Fruit fly (Drosophila melanogaster) whole organism, embryonic: Measurements from ENCODE around the gene HIP-R.

Experiments used
- CG11560 ChIP-seq: fragments of 200-800 bp; sonication (Bioruptor generic); IDR thresholded peaks from 3 replicates; pipeline ENCODE4 v1.3.6; 2022; ENCODE audit warnings: missing biosample characterization, missing genetic modification characterization
- CG13624 ChIP-seq: fragments of 200-800 bp; sonication (Bioruptor generic); optimal IDR thresholded peaks from 2 replicates; lab custom pipeline; 2016; ENCODE audit warnings: missing biosample characterization, missing genetic modification characterization
- CG14667 ChIP-seq: fragments of 200-800 bp; sonication (Bioruptor generic); IDR thresholded peaks from 2 replicates; pipeline ENCODE4 v1.3.6; 2022; ENCODE audit warnings: missing biosample characterization, missing genetic modification characterization
- CG15073 ChIP-seq: fragments of 200-800 bp; sonication (Bioruptor generic); optimal IDR thresholded peaks from 2 replicates; lab custom pipeline; 2016; ENCODE audit warnings: missing biosample characterization, missing genetic modification characterization
- CG1529 ChIP-seq: fragments of 200-800 bp; sonication (Bioruptor generic); optimal IDR thresholded peaks from 3 replicates; lab custom pipeline; 2018; ENCODE audit warnings: missing biosample characterization, missing genetic modification characterization
- CG15601 ChIP-seq: fragments of 200-800 bp; sonication (Bioruptor generic); optimal IDR thresholded peaks from 3 replicates; lab custom pipeline; 2019; ENCODE audit warnings: missing biosample characterization, mild to moderate bottlenecking, missing genetic modification characterization, moderate library complexity
- CG17328 ChIP-seq: fragments of 200-800 bp; sonication (Bioruptor generic); IDR thresholded peaks from 2 replicates; pipeline ENCODE4 v1.3.6; 2022; ENCODE audit warnings: missing biosample characterization, missing genetic modification characterization
- CG17612 ChIP-seq: fragments of 200-800 bp; sonication (Bioruptor generic); IDR thresholded peaks from 2 replicates; pipeline ENCODE4 v1.3.6; 2022; ENCODE audit warnings: missing biosample characterization, missing genetic modification characterization
- CG17912 ChIP-seq: fragments of 200-800 bp; sonication (Bioruptor generic); optimal IDR thresholded peaks from 2 replicates; lab custom pipeline; 2018; ENCODE audit warnings: missing biosample characterization, mild to moderate bottlenecking, missing genetic modification characterization
- CG1792 ChIP-seq: fragments of 200-800 bp; sonication (Bioruptor generic); optimal IDR thresholded peaks from 2 replicates; lab custom pipeline; 2016; ENCODE audit warnings: missing biosample characterization, missing genetic modification characterization
- CG2129 ChIP-seq: fragments of 200-800 bp; sonication (Bioruptor generic); IDR thresholded peaks from 2 replicates; pipeline ENCODE4 v1.3.6; 2022; ENCODE audit warnings: missing biosample characterization, missing genetic modification characterization; ENCODE audit not compliant: partially characterized antibody
- CG31365 ChIP-seq: fragments of 200-800 bp; sonication (Bioruptor generic); optimal IDR thresholded peaks from 2 replicates; lab custom pipeline; 2018; ENCODE audit warnings: missing biosample characterization, mild to moderate bottlenecking, missing genetic modification characterization
- CG32772 ChIP-seq: fragments of 200-800 bp; sonication (Bioruptor generic); IDR thresholded peaks from 2 replicates; pipeline ENCODE4 v1.3.6; 2022; ENCODE audit warnings: missing biosample characterization, missing genetic modification characterization
- CG34224 ChIP-seq: fragments of 200-800 bp; sonication (Bioruptor generic); IDR thresholded peaks from 3 replicates; pipeline ENCODE4 v1.3.6; 2022; ENCODE audit warnings: missing biosample characterization, missing genetic modification characterization; ENCODE audit not compliant: partially characterized antibody
- CG34376 ChIP-seq: fragments of 200-800 bp; sonication (Bioruptor generic); optimal IDR thresholded peaks from 2 replicates; lab custom pipeline; 2018; ENCODE audit warnings: missing biosample characterization, mild to moderate bottlenecking, missing genetic modification characterization
- CG3847 ChIP-seq: fragments of 200-800 bp; sonication (Bioruptor generic); IDR thresholded peaks from 2 replicates; pipeline ENCODE4 v1.3.6; 2022; ENCODE audit warnings: missing biosample characterization, missing genetic modification characterization
- CG3995 ChIP-seq: fragments of 200-800 bp; sonication (Bioruptor generic); optimal IDR thresholded peaks from 3 replicates; lab custom pipeline; 2016; ENCODE audit warnings: missing biosample characterization, missing genetic modification characterization
- CG6175 ChIP-seq: fragments of 200-800 bp; sonication (Bioruptor generic); IDR thresholded peaks from 3 replicates; pipeline ENCODE4 v1.3.6; 2022; ENCODE audit warnings: missing biosample characterization, missing genetic modification characterization
- CG7271 ChIP-seq: fragments of 200-800 bp; sonication (Bioruptor generic); optimal IDR thresholded peaks from 2 replicates; lab custom pipeline; 2018; ENCODE audit warnings: missing biosample characterization, mild to moderate bottlenecking, missing genetic modification characterization, moderate library complexity
- CG7357 ChIP-seq: fragments of 200-800 bp; sonication (Bioruptor generic); IDR thresholded peaks from 3 replicates; pipeline ENCODE4 v1.3.6; 2022; ENCODE audit warnings: missing biosample characterization, missing genetic modification characterization
- CG7372 ChIP-seq: fragments of 200-800 bp; sonication (Bioruptor generic); IDR thresholded peaks from 2 replicates; pipeline ENCODE4 v1.3.6; 2022; ENCODE audit warnings: missing biosample characterization, missing genetic modification characterization
- CG7556 ChIP-seq: fragments of 200-800 bp; sonication (Bioruptor generic); optimal IDR thresholded peaks from 2 replicates; lab custom pipeline; 2017; ENCODE audit warnings: missing biosample characterization, mild to moderate bottlenecking, missing genetic modification characterization
- CG7963 ChIP-seq: fragments of 200-800 bp; sonication (Bioruptor generic); IDR thresholded peaks from 3 replicates; pipeline ENCODE4 v1.3.6; 2022; ENCODE audit warnings: missing biosample characterization, missing genetic modification characterization; ENCODE audit not compliant: partially characterized antibody
- CkIIα-i1 ChIP-seq: fragments of 200-800 bp; sonication (Bioruptor generic); IDR thresholded peaks from 2 replicates; pipeline ENCODE4 v1.3.6; 2022; ENCODE audit warnings: missing biosample characterization, missing genetic modification characterization
- GATAe ChIP-seq: fragments of 200-800 bp; sonication (Bioruptor generic); conservative IDR thresholded peaks from 2 replicates; pipeline ENCODE4 v1.3.6; 2022; ENCODE audit warnings: missing biosample characterization, missing genetic modification characterization
- MESR4 ChIP-seq: fragments of 200-800 bp; sonication (Bioruptor generic); optimal IDR thresholded peaks from 2 replicates; lab custom pipeline; 2018; ENCODE audit warnings: missing biosample characterization, mild to moderate bottlenecking, missing genetic modification characterization, moderate library complexity
- Mrtf ChIP-seq: fragments of 200-800 bp; sonication (Bioruptor generic); IDR thresholded peaks from 3 replicates; pipeline ENCODE4 v1.3.6; 2022; ENCODE audit warnings: missing biosample characterization, missing genetic modification characterization
- NC2α ChIP-seq: fragments of 200-800 bp; sonication (Bioruptor generic); optimal IDR thresholded peaks from 2 replicates; lab custom pipeline; 2016; ENCODE audit warnings: missing biosample characterization, missing genetic modification characterization
- NC2β ChIP-seq: fragments of 200-800 bp; sonication (Bioruptor generic); optimal IDR thresholded peaks from 2 replicates; lab custom pipeline; 2016; ENCODE audit warnings: missing biosample characterization, missing genetic modification characterization
- Sox100B ChIP-seq: fragments of 200-800 bp; sonication (Bioruptor generic); optimal IDR thresholded peaks from 3 replicates; lab custom pipeline; 2018; ENCODE audit warnings: missing biosample characterization, mild to moderate bottlenecking, missing genetic modification characterization
- Trl ChIP-seq, 3 experiments: fragments of >200 bp in 2 of 3; fragments of 200-800 bp in 1 of 3; sonication (Bioruptor generic) in 1 of 3; optimal IDR thresholded peaks; 2 replicates in 1 of 3; 3 replicates in 2 of 3; lab custom pipeline; 2016 to 2017; ENCODE audit warnings: missing biosample characterization in 1 of 3, missing genetic modification characterization in 1 of 3
- cato ChIP-seq: fragments of 200-800 bp; sonication (Bioruptor generic); optimal IDR thresholded peaks from 2 replicates; lab custom pipeline; 2016; ENCODE audit warnings: missing biosample characterization, missing genetic modification characterization, borderline replicate concordance
- cg ChIP-seq: fragments of 200-800 bp; sonication (Bioruptor generic); optimal IDR thresholded peaks from 3 replicates; lab custom pipeline; 2019; ENCODE audit warnings: missing biosample characterization, mild to moderate bottlenecking, missing genetic modification characterization, moderate library complexity
- eve ChIP-seq, 2 experiments: fragments of >200 bp; optimal IDR thresholded peaks; 2 replicates each; lab custom pipeline; 2017; ENCODE audit warnings: missing biosample characterization in 2 of 2, missing genetic modification characterization in 2 of 2
- fd102C ChIP-seq: fragments of 200-800 bp; sonication (Bioruptor generic); optimal IDR thresholded peaks from 2 replicates; lab custom pipeline; 2018; ENCODE audit warnings: missing biosample characterization, mild to moderate bottlenecking, missing genetic modification characterization, moderate library complexity
- fd3F ChIP-seq: fragments of 200-800 bp; sonication (Bioruptor generic); optimal IDR thresholded peaks from 2 replicates; lab custom pipeline; 2018; ENCODE audit warnings: missing biosample characterization, mild to moderate bottlenecking, missing genetic modification characterization, moderate library complexity
- jigr1 ChIP-seq: fragments of 200-800 bp; sonication (Bioruptor generic); IDR thresholded peaks from 3 replicates; pipeline ENCODE4 v1.3.6; 2022; ENCODE audit warnings: missing biosample characterization, missing genetic modification characterization
- kni ChIP-seq: fragments of 200-800 bp; sonication (Bioruptor generic); optimal IDR thresholded peaks from 3 replicates; lab custom pipeline; 2017; ENCODE audit warnings: mild to moderate bottlenecking, missing biosample characterization, missing genetic modification reagents, missing genetic modification characterization
- lbe ChIP-seq: fragments of 200-800 bp; sonication (Bioruptor generic); optimal IDR thresholded peaks from 2 replicates; lab custom pipeline; 2016; ENCODE audit warnings: missing biosample characterization, mild to moderate bottlenecking, missing genetic modification characterization
- lmd ChIP-seq: fragments of 200-800 bp; sonication (Bioruptor generic); IDR thresholded peaks from 2 replicates; pipeline ENCODE4 v1.3.6; 2022; ENCODE audit warnings: missing biosample characterization, missing genetic modification characterization
- mirr ChIP-seq: fragments of 200-800 bp; sonication (Bioruptor generic); optimal IDR thresholded peaks from 3 replicates; lab custom pipeline; 2018; ENCODE audit warnings: missing biosample characterization, mild to moderate bottlenecking, missing genetic modification characterization
- nau ChIP-seq: fragments of 200-800 bp; sonication (Bioruptor generic); optimal IDR thresholded peaks from 3 replicates; lab custom pipeline; 2017; ENCODE audit warnings: missing biosample characterization, mild to moderate bottlenecking, missing genetic modification characterization, missing genetic modification reagents
- pb ChIP-seq: fragments of 200-800 bp; sonication (Bioruptor generic); optimal IDR thresholded peaks from 3 replicates; lab custom pipeline; 2016; ENCODE audit warnings: missing biosample characterization, missing genetic modification characterization
- pfk ChIP-seq: fragments of 200-800 bp; sonication (Bioruptor generic); optimal IDR thresholded peaks from 2 replicates; lab custom pipeline; 2018; ENCODE audit warnings: missing biosample characterization, mild to moderate bottlenecking, missing genetic modification characterization, moderate library complexity
- sisA ChIP-seq: fragments of 200-800 bp; sonication (Bioruptor generic); IDR thresholded peaks from 2 replicates; pipeline ENCODE4 v1.3.6; 2022; ENCODE audit warnings: missing biosample characterization, missing genetic modification characterization
- slp2 ChIP-seq: fragments of 200-800 bp; sonication (Bioruptor generic); optimal IDR thresholded peaks from 2 replicates; lab custom pipeline; 2016; ENCODE audit warnings: missing biosample characterization, missing genetic modification characterization
- so ChIP-seq: fragments of 200-800 bp; sonication (Bioruptor generic); IDR thresholded peaks from 3 replicates; pipeline ENCODE4 v1.3.6; 2022; ENCODE audit warnings: missing biosample characterization, missing genetic modification characterization
- sr ChIP-seq: fragments of 200-800 bp; sonication (Bioruptor generic); IDR thresholded peaks from 3 replicates; pipeline ENCODE4 v1.3.6; 2022; ENCODE audit warnings: missing biosample characterization, missing genetic modification characterization
- unpg ChIP-seq: fragments of 200-800 bp; sonication (Bioruptor generic); optimal IDR thresholded peaks from 3 replicates; lab custom pipeline; 2018; ENCODE audit warnings: missing biosample characterization, mild to moderate bottlenecking, missing genetic modification characterization, moderate library complexity
- wor ChIP-seq: fragments of 200-800 bp; sonication (Bioruptor generic); IDR thresholded peaks from 2 replicates; pipeline ENCODE4 v1.3.6; 2022; ENCODE audit warnings: missing biosample characterization, missing genetic modification characterization

The HIP-R gene

DNA sequence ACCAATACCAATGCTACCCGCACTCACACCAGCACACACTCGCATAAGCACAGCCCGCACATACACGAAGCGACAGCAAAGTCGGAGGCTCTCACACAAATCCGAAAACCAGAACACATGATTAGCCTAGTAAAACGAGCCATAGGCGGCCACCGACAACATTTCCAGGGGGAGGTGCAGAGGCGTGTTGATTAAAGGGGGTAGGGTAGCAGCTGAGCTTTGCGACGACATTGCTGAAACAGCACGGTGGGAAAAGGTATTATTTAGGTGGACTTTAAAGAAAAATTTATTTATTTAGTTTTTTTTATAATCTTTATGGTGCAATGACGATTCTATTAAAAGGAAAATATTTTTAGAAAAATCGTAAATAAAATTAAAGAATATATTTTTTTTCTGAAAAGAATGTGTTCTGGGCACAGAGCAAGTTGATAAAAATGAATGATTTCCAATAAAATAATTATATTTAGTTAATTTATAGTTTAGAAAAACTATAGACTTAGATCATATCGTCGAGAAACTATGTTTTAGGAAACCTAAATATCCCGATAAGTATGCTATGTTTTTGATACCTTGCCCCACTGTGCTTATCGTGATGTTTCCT lies 45.8 kb upstream of the HIP-R start (continued):
- TF ChIP-seq CG7963 (GFP tag; lab: Robert Waterston, UW) (no peak), CG31365 (no peak), pb (GFP tag; lab: Kevin White, UChicago) (no peak), CG6175 (peak; percentile 59), CG3847 (GFP tag; lab: Robert Waterston, UW) (peak; percentile 56), eve (GFP tag; optimal IDR thresholded peaks at IDR 0.05; lab: Kevin White, UChicago) (peak in 1 of 2 experiments; percentile 88), CG1792 (GFP tag; lab: Kevin White, UChicago) (no peak), CG17328 (GFP tag; lab: Robert Waterston, UW) (peak; percentile 64), CG7271 (tag; lab: Kevin White, UChicago) (no peak), GATAe (no peak; the same call in 1 of the 2 replicates), CG7556 (GFP tag; lab: Kevin White, UChicago) (peak; percentile 97), CG32772 (GFP tag; lab: Robert Waterston, UW) (peak; percentile 79), CkIIα-i1 (GFP tag; lab: Robert Waterston, UW) (no peak), Trl (optimal IDR thresholded peaks at IDR 0.05; lab: Kevin White, UChicago) (peak in 1 of 2 experiments; percentile 8), Trl (GFP tag; optimal IDR thresholded peaks at IDR 0.05; lab: Kevin White, UChicago) (no peak), CG17612 (0 out of 2 replicates have a peak, but pooled peaks have one; percentile 54), slp2 (no peak), CG15601 (peak; percentile 80), fd102C (GFP tag; lab: Kevin White, UChicago) (no peak), sisA (GFP tag; lab: Robert Waterston, UW) (peak; percentile 80), unpg (GFP tag; lab: Kevin White, UChicago) (peak; percentile 76), cg (GFP tag; lab: Kevin White, UChicago) (no peak), CG7357 (GFP tag; lab: Robert Waterston, UW) (peak; percentile 73), CG34224 (GFP tag; lab: Robert Waterston, UW) (no peak), fd3F (GFP tag; lab: Kevin White, UChicago) (peak; percentile 72), lmd (GFP tag; lab: Robert Waterston, UW) (no peak; the same call in none of the 2 replicates), jigr1 (peak; percentile 72; the same call in 2 of the 3 replicates), so (GFP tag; lab: Robert Waterston, UW) (peak; percentile 44; the same call in 1 of the 3 replicates), CG17912 (no peak), Sox100B (peak; percentile 96), cato (peak; percentile 66), sr (no peak; the same call in 2 of the 3 replicates), NC2β (GFP tag; lab: Kevin White, UChicago) (no peak), CG13624 (no peak), CG11560 (tag; lab: Robert Waterston, UW) (peak; percentile 68; the same call in 2 of the 3 replicates), Mrtf (peak; percentile 26; the same call in 1 of the 3 replicates), lbe (GFP tag; lab: Kevin White, UChicago) (no peak), CG7372 (peak; percentile 75), CG14667 (GFP tag; lab: Robert Waterston, UW) (peak; percentile 70), CG15073 (GFP tag; lab: Kevin White, UChicago) (peak; percentile 0), mirr (GFP tag; lab: Kevin White, UChicago) (peak; percentile 97), nau (peak; percentile 13), MESR4 (GFP tag; lab: Kevin White, UChicago) (no peak), kni (GFP tag; lab: Kevin White, UChicago) (no peak), CG2129 (no peak), CG3995 (GFP tag; lab: Kevin White, UChicago) (no peak), wor (GFP tag; lab: Robert Waterston, UW) (peak; percentile 86), pfk (no peak), CG1529 (peak; percentile 38), CG34376 (no peak), NC2α (GFP tag; lab: Kevin White, UChicago) (no peak)
